Fruit fly (Drosophila melanogaster): Measurements from ENCODE around the gene Myc.

Myc gene

dm6 chrX:3437493-3437892 is 64.5 kb downstream of the Myc start (continued):
- TF ChIP-seq sd (tag; optimal IDR thresholded peaks at IDR 0.05) = peak; percentile 9
- TF ChIP-seq sob (GFP tag; IDR thresholded peaks at IDR 0.05) = no peak
- TF ChIP-seq ac (GFP tag; optimal IDR thresholded peaks at IDR 0.05) = no peak
- no peak for TF ChIP-seq ase (GFP tag; IDR thresholded peaks at IDR 0.05)
- TF ChIP-seq Hr51 (GFP tag; optimal IDR thresholded peaks at IDR 0.05) = peak in 1 of 2 experiments; percentile 43
- no peak for TF ChIP-seq CG10209 (GFP tag; optimal IDR thresholded peaks at IDR 0.05)
- no peak for TF ChIP-seq Hsf (GFP tag; optimal IDR thresholded peaks at IDR 0.05)
- TF ChIP-seq CG3163 (GFP tag; optimal IDR thresholded peaks at IDR 0.05) = no peak
- TF ChIP-seq repo (GFP tag; optimal IDR thresholded peaks at IDR 0.05) = no peak
- TF ChIP-seq Sox102F (GFP tag; optimal IDR thresholded peaks at IDR 0.05) = peak; percentile 26
- TF ChIP-seq slou (GFP tag; optimal IDR thresholded peaks at IDR 0.05) = no peak
- no peak for TF ChIP-seq eve (GFP tag; optimal IDR thresholded peaks at IDR 0.05)
- no peak for TF ChIP-seq CG16779 (GFP tag; IDR thresholded peaks at IDR 0.05)
- no peak for TF ChIP-seq gsb (GFP tag; IDR thresholded peaks at IDR 0.05)
- TF ChIP-seq CG10147 (GFP tag; optimal IDR thresholded peaks at IDR 0.05) = no peak
- no peak for TF ChIP-seq CG14860 (GFP tag; IDR thresholded peaks at IDR 0.05; ENCODE audit: partially characterized antibody)
- TF ChIP-seq corto (GFP tag; optimal IDR thresholded peaks at IDR 0.05) = peak; percentile 30
- TF ChIP-seq Elba2 (GFP tag; optimal IDR thresholded peaks at IDR 0.05) = no peak
- TF ChIP-seq CG30020 (tag; optimal IDR thresholded peaks at IDR 0.05) = no peak
- TF ChIP-seq D19A (tag; optimal IDR thresholded peaks at IDR 0.05) = peak; percentile 75
- TF ChIP-seq CG12299 (tag; optimal IDR thresholded peaks at IDR 0.05) = no peak
- TF ChIP-seq cas (GFP tag; IDR thresholded peaks at IDR 0.05) = no peak
- no peak for TF ChIP-seq CG7357 (GFP tag; IDR thresholded peaks at IDR 0.05)
- TF ChIP-seq hkb (optimal IDR thresholded peaks at IDR 0.05) = no peak
- peak; percentile 58; the same call in 1 of the 2 replicates for TF ChIP-seq hkb (GFP tag; IDR thresholded peaks at IDR 0.05)
- TF ChIP-seq CG6175 (GFP tag; IDR thresholded peaks at IDR 0.05) = no peak
- no peak for TF ChIP-seq CG4424 (GFP tag; optimal IDR thresholded peaks at IDR 0.05)
- no peak for TF ChIP-seq Ada2b (GFP tag; IDR thresholded peaks at IDR 0.05)
- TF ChIP-seq Max (GFP tag; optimal IDR thresholded peaks at IDR 0.05) = no peak
- TF ChIP-seq dati (GFP tag; IDR thresholded peaks at IDR 0.05) = no peak
- peak; percentile 14 for TF ChIP-seq CG13424 (tag; optimal IDR thresholded peaks at IDR 0.05)

- peak; percentile 56; the same call in 1 of the 2 replicates for TF ChIP-seq rib (GFP tag; IDR thresholded peaks at IDR 0.05)
- 0 out of 2 replicates have a peak, but pooled peaks have one; percentile 16 for TF ChIP-seq ranshi (GFP tag; IDR thresholded peaks at IDR 0.05)
- no peak for TF ChIP-seq BtbVII (GFP tag; optimal IDR thresholded peaks at IDR 0.05)
- TF ChIP-seq CG14965 (GFP tag; optimal IDR thresholded peaks at IDR 0.05; ENCODE audit: borderline replicate concordance) = no peak
- no peak for TF ChIP-seq CG6791 (GFP tag; IDR thresholded peaks at IDR 0.05; ENCODE audit: partially characterized antibody)
- TF ChIP-seq CG8388 (GFP tag; optimal IDR thresholded peaks at IDR 0.05) = no peak
- no peak for TF ChIP-seq E2f2 (GFP tag; IDR thresholded peaks at IDR 0.05)
- no peak for TF ChIP-seq Mes4 (GFP tag; optimal IDR thresholded peaks at IDR 0.05)
- TF ChIP-seq CG30020 (tag; optimal IDR thresholded peaks at IDR 0.05) = no peak
- no peak for TF ChIP-seq unpg (GFP tag; optimal IDR thresholded peaks at IDR 0.05)
- 0 out of 3 replicates have a peak, but pooled peaks have one; percentile 9 for TF ChIP-seq Dbx (GFP tag; IDR thresholded peaks at IDR 0.05)
- no peak for TF ChIP-seq CG12942 (GFP tag; optimal IDR thresholded peaks at IDR 0.05)
- no peak for TF ChIP-seq oc (tag; optimal IDR thresholded peaks at IDR 0.05)
- TF ChIP-seq jigr1 (GFP tag; IDR thresholded peaks at IDR 0.05) = no peak
- peak; percentile 27 for TF ChIP-seq CG10543 (GFP tag; optimal IDR thresholded peaks at IDR 0.05)
- TF ChIP-seq mirr (GFP tag; optimal IDR thresholded peaks at IDR 0.05) = peak; percentile 19
- no peak for TF ChIP-seq Dll (GFP tag; IDR thresholded peaks at IDR 0.05; ENCODE audit: partially characterized antibody)
- TF ChIP-seq Ptx1 (GFP tag; IDR thresholded peaks at IDR 0.05) = no peak
- no peak for TF ChIP-seq tap (tag; optimal IDR thresholded peaks at IDR 0.05)
- no peak for TF ChIP-seq Neu2 (GFP tag; optimal IDR thresholded peaks at IDR 0.05; ENCODE audit: borderline replicate concordance)
- peak in 1 of 2 experiments; percentile 3 for TF ChIP-seq Pdp1 (GFP tag; optimal IDR thresholded peaks at IDR 0.05)
- no peak for TF ChIP-seq luna (GFP tag; optimal IDR thresholded peaks at IDR 0.05)
- no peak for TF ChIP-seq pros (GFP tag; optimal IDR thresholded peaks at IDR 0.05)
Observed at dm6 chrX:3440506-3440905, 67.5 kb downstream of the Myc start.
